Fruit fly (Drosophila melanogaster) whole organism, embryonic: ENCODE measurements around the gene Blimp-1.

Source experiments
- BEAF-32 ChIP-seq: fragments of 200-800 bp; sonication (Bioruptor generic); optimal IDR thresholded peaks from 3 replicates; lab custom pipeline; 2017; ENCODE audit warnings: missing biosample characterization, missing genetic modification characterization, mild to moderate bottlenecking, moderate library complexity, missing genetic modification reagents
- Blimp-1 ChIP-seq: fragments of 200-800 bp; sonication (Bioruptor generic); optimal IDR thresholded peaks from 3 replicates; lab custom pipeline; 2018; ENCODE audit warnings: missing biosample characterization, missing genetic modification characterization, mild to moderate bottlenecking, moderate library complexity, missing genetic modification reagents
- CG1024 ChIP-seq: fragments of 200-800 bp; sonication (Bioruptor generic); IDR thresholded peaks from 2 replicates; pipeline ENCODE4 v1.3.6; 2022; ENCODE audit warnings: missing biosample characterization, missing genetic modification characterization
- CG11093 ChIP-seq: fragments of 200-800 bp; sonication (Bioruptor generic); IDR thresholded peaks from 3 replicates; pipeline ENCODE4 v1.3.6; 2022; ENCODE audit warnings: missing biosample characterization, missing genetic modification characterization
- CG11695 ChIP-seq: fragments of 200-800 bp; sonication (Bioruptor generic); IDR thresholded peaks from 3 replicates; pipeline ENCODE4 v1.3.6; 2022; ENCODE audit warnings: missing biosample characterization, missing genetic modification characterization
- CG12744 ChIP-seq: fragments of 200-800 bp; sonication (Bioruptor generic); optimal IDR thresholded peaks from 2 replicates; lab custom pipeline; 2016; ENCODE audit warnings: missing biosample characterization, missing genetic modification characterization
- CG13424 ChIP-seq: fragments of 200-800 bp; sonication (Bioruptor generic); optimal IDR thresholded peaks from 2 replicates; lab custom pipeline; 2019; ENCODE audit warnings: missing biosample characterization, mild to moderate bottlenecking, missing genetic modification characterization, moderate library complexity
- CG15479 ChIP-seq: fragments of 200-800 bp; sonication (Bioruptor generic); optimal IDR thresholded peaks from 3 replicates; lab custom pipeline; 2019; ENCODE audit warnings: missing biosample characterization, mild to moderate bottlenecking, missing genetic modification characterization, moderate library complexity
- CG17361 ChIP-seq: fragments of 200-800 bp; sonication (Bioruptor generic); IDR thresholded peaks from 3 replicates; pipeline ENCODE4 v1.3.6; 2022; ENCODE audit warnings: missing biosample characterization, missing genetic modification characterization
- CG18476 ChIP-seq: fragments of 200-800 bp; sonication (Bioruptor generic); optimal IDR thresholded peaks from 2 replicates; lab custom pipeline; 2016; ENCODE audit warnings: missing biosample characterization, mild to moderate bottlenecking, missing genetic modification characterization
- CG30403 ChIP-seq: fragments of 200-800 bp; sonication (Bioruptor generic); optimal IDR thresholded peaks from 3 replicates; lab custom pipeline; 2016; ENCODE audit warnings: missing biosample characterization, missing genetic modification characterization
- CG31224 ChIP-seq: fragments of 200-800 bp; sonication (Bioruptor generic); IDR thresholded peaks from 2 replicates; pipeline ENCODE4 v1.3.6; 2022; ENCODE audit warnings: missing biosample characterization, missing genetic modification characterization
- CG3163 ChIP-seq: fragments of 200-800 bp; sonication (Bioruptor generic); optimal IDR thresholded peaks from 3 replicates; lab custom pipeline; 2016; ENCODE audit warnings: missing biosample characterization, missing genetic modification characterization
- CG32767 ChIP-seq: fragments of 200-800 bp; sonication (Bioruptor generic); IDR thresholded peaks from 2 replicates; pipeline ENCODE4 v1.3.6; 2022; ENCODE audit warnings: missing biosample characterization, missing genetic modification characterization
- CG4360 ChIP-seq: fragments of 200-800 bp; sonication (Bioruptor generic); IDR thresholded peaks from 2 replicates; pipeline ENCODE4 v1.3.6; 2022; ENCODE audit warnings: missing biosample characterization, missing genetic modification characterization
- CG5953 ChIP-seq: fragments of 200-800 bp; sonication (Bioruptor generic); IDR thresholded peaks from 2 replicates; pipeline ENCODE4 v1.3.6; 2022; ENCODE audit warnings: missing biosample characterization, missing genetic modification characterization
- CG7271 ChIP-seq: fragments of 200-800 bp; sonication (Bioruptor generic); optimal IDR thresholded peaks from 2 replicates; lab custom pipeline; 2018; ENCODE audit warnings: missing biosample characterization, mild to moderate bottlenecking, missing genetic modification characterization, moderate library complexity
- CkIIα-i1 ChIP-seq: fragments of 200-800 bp; sonication (Bioruptor generic); IDR thresholded peaks from 2 replicates; pipeline ENCODE4 v1.3.6; 2022; ENCODE audit warnings: missing biosample characterization, missing genetic modification characterization
- D ChIP-seq, 2 experiments: fragments of 200-800 bp in 1 of 2; fragments of >200 bp in 1 of 2; sonication (Bioruptor generic) in 1 of 2; optimal IDR thresholded peaks; 2 replicates in 1 of 2; 3 replicates in 1 of 2; lab custom pipeline; 2017; ENCODE audit warnings: mild to moderate bottlenecking in 1 of 2, missing biosample characterization in 1 of 2, missing genetic modification characterization in 1 of 2, missing genetic modification reagents in 1 of 2
- Dbx ChIP-seq: fragments of 200-800 bp; sonication (Bioruptor generic); IDR thresholded peaks from 3 replicates; pipeline ENCODE4 v1.3.6; 2022; ENCODE audit warnings: missing biosample characterization, missing genetic modification characterization
- Deaf1 ChIP-seq: fragments of 200-800 bp; optimal IDR thresholded peaks from 3 replicates; lab custom pipeline; 2019; ENCODE audit warnings: missing biosample characterization, mild to moderate bottlenecking, missing genetic modification characterization, moderate library complexity
- Dfd ChIP-seq, 2 experiments: fragments of >200 bp; optimal IDR thresholded peaks; 2 replicates each; lab custom pipeline; 2017; ENCODE audit warnings: missing biosample characterization in 2 of 2, missing genetic modification characterization in 2 of 2
- Dip3 ChIP-seq: fragments of 200-800 bp; sonication (Bioruptor generic); optimal IDR thresholded peaks from 3 replicates; lab custom pipeline; 2016; ENCODE audit warnings: missing biosample characterization, missing genetic modification characterization
- H2.0 ChIP-seq: fragments of 200-800 bp; sonication (Bioruptor generic); IDR thresholded peaks from 2 replicates; pipeline ENCODE4 v1.3.6; 2022; ENCODE audit warnings: missing biosample characterization, missing genetic modification characterization
- HLHmδ ChIP-seq: fragments of 200-800 bp; sonication (Bioruptor generic); optimal IDR thresholded peaks from 2 replicates; lab custom pipeline; 2018; ENCODE audit warnings: missing biosample characterization, mild to moderate bottlenecking, missing genetic modification characterization, moderate library complexity
- Hmr ChIP-seq: fragments of 200-800 bp; sonication (Bioruptor generic); optimal IDR thresholded peaks from 3 replicates; lab custom pipeline; 2017; ENCODE audit warnings: mild to moderate bottlenecking, missing biosample characterization, missing genetic modification reagents, missing genetic modification characterization
- MESR4 ChIP-seq: fragments of 200-800 bp; sonication (Bioruptor generic); optimal IDR thresholded peaks from 2 replicates; lab custom pipeline; 2018; ENCODE audit warnings: missing biosample characterization, mild to moderate bottlenecking, missing genetic modification characterization, moderate library complexity
- Med ChIP-seq: fragments of 200-800 bp; sonication (Bioruptor generic); peaks from one replicate; lab custom pipeline; 2016; ENCODE audit warnings: missing biosample characterization, missing genetic modification characterization, mild to moderate bottlenecking, inconsistent platforms, moderate library complexity
- Rfx ChIP-seq: fragments of 200-800 bp; sonication (Bioruptor generic); IDR thresholded peaks from 2 replicates; pipeline ENCODE4 v1.3.6; 2022; ENCODE audit warnings: missing biosample characterization, missing genetic modification characterization
- Rx ChIP-seq: fragments of 200-800 bp; sonication (Bioruptor generic); IDR thresholded peaks from 2 replicates; pipeline ENCODE4 v1.3.6; 2022; ENCODE audit warnings: missing biosample characterization, missing genetic modification characterization
- Sry-β ChIP-seq: fragments of 200-800 bp; sonication (Bioruptor generic); optimal IDR thresholded peaks from 2 replicates; lab custom pipeline; 2018; ENCODE audit warnings: missing biosample characterization, mild to moderate bottlenecking, missing genetic modification characterization, moderate library complexity
- ab ChIP-seq: fragments of 200-800 bp; sonication (Bioruptor generic); optimal IDR thresholded peaks from 2 replicates; lab custom pipeline; 2016; ENCODE audit warnings: missing biosample characterization, missing genetic modification characterization
- cad ChIP-seq: fragments of >200 bp; optimal IDR thresholded peaks from 2 replicates; lab custom pipeline; 2017; ENCODE audit warnings: missing biosample characterization, missing genetic modification characterization
- cato ChIP-seq: fragments of 200-800 bp; sonication (Bioruptor generic); optimal IDR thresholded peaks from 2 replicates; lab custom pipeline; 2016; ENCODE audit warnings: missing biosample characterization, missing genetic modification characterization, borderline replicate concordance
- chinmo ChIP-seq: fragments of 200-800 bp; sonication (Bioruptor generic); IDR thresholded peaks from 4 replicates; pipeline ENCODE4 v1.3.6; 2022; ENCODE audit warnings: missing biosample characterization, missing genetic modification characterization; ENCODE audit not compliant: partially characterized antibody
- dpn ChIP-seq, 2 experiments: fragments of 200-800 bp; sonication (Bioruptor generic); optimal IDR thresholded peaks; 3 replicates each; lab custom pipeline; 2016; ENCODE audit warnings: missing biosample characterization in 2 of 2, missing genetic modification characterization in 2 of 2
- eve ChIP-seq, 2 experiments: fragments of >200 bp; optimal IDR thresholded peaks; 2 replicates each; lab custom pipeline; 2017; ENCODE audit warnings: missing biosample characterization in 2 of 2, missing genetic modification characterization in 2 of 2
- fd3F ChIP-seq: fragments of 200-800 bp; sonication (Bioruptor generic); optimal IDR thresholded peaks from 2 replicates; lab custom pipeline; 2018; ENCODE audit warnings: missing biosample characterization, mild to moderate bottlenecking, missing genetic modification characterization, moderate library complexity
- hth ChIP-seq: fragments of >200 bp; optimal IDR thresholded peaks from 2 replicates; lab custom pipeline; 2017; ENCODE audit warnings: inconsistent platforms
- ranshi ChIP-seq: fragments of 200-800 bp; sonication (Bioruptor generic); IDR thresholded peaks from 2 replicates; pipeline ENCODE4 v1.3.6; 2022; ENCODE audit warnings: missing biosample characterization, missing genetic modification characterization
- salm ChIP-seq: fragments of 200-800 bp; sonication (Bioruptor generic); optimal IDR thresholded peaks from 2 replicates; lab custom pipeline; 2018; ENCODE audit warnings: missing biosample characterization, mild to moderate bottlenecking, missing genetic modification characterization
- sisA ChIP-seq: fragments of 200-800 bp; sonication (Bioruptor generic); IDR thresholded peaks from 2 replicates; pipeline ENCODE4 v1.3.6; 2022; ENCODE audit warnings: missing biosample characterization, missing genetic modification characterization
- slp2 ChIP-seq: fragments of 200-800 bp; sonication (Bioruptor generic); optimal IDR thresholded peaks from 2 replicates; lab custom pipeline; 2016; ENCODE audit warnings: missing biosample characterization, missing genetic modification characterization
- tll ChIP-seq, 2 experiments: fragments of 200-800 bp in 1 of 2; fragments of >200 bp in 1 of 2; sonication (Bioruptor generic) in 1 of 2; optimal IDR thresholded peaks; 2 replicates each; lab custom pipeline; 2017 to 2019; ENCODE audit warnings: missing biosample characterization in 2 of 2, missing genetic modification characterization in 2 of 2, mild to moderate bottlenecking in 1 of 2, moderate library complexity in 1 of 2

The Blimp-1 gene

dm6 chr3L:5623296-5623695 is 7.5 kb upstream of the Blimp-1 start:
- TF ChIP-seq CG15479 (peak; percentile 85), Rfx (GFP tag; lab: Robert Waterston, UW) (no peak), salm (tag; lab: Kevin White, UChicago) (no peak), CG7271 (tag; lab: Kevin White, UChicago) (peak; percentile 19), MESR4 (GFP tag; lab: Kevin White, UChicago) (no peak), ab (GFP tag; lab: Kevin White, UChicago) (no peak), CG12744 (GFP tag; lab: Kevin White, UChicago) (no peak), CG3163 (GFP tag; lab: Kevin White, UChicago) (no peak), CG18476 (GFP tag; lab: Kevin White, UChicago) (no peak), CG30403 (no peak), CG13424 (tag; lab: Kevin White, UChicago) (no peak), sisA (no peak), Rx (no peak), tll (GFP tag; optimal IDR thresholded peaks at IDR 0.05; lab: Kevin White, UChicago) (peak in 1 of 2 experiments; percentile 55), CkIIα-i1 (GFP tag; lab: Robert Waterston, UW) (no peak), cad (peak; percentile 88), Sry-β (GFP tag; lab: Kevin White, UChicago) (no peak)
- TF ChIP-seq, all 482 proteins: peak for 4

dm6 chr3L:5625121-5625667 is 5.6 kb upstream of the Blimp-1 start:
- TF ChIP-seq CG32767 (GFP tag; lab: Robert Waterston, UW) (no peak), CG11093 (GFP tag; lab: Robert Waterston, UW) (no peak), D (optimal IDR thresholded peaks at IDR 0.05; lab: Kevin White, UChicago) (peak; percentile 35), D (GFP tag; optimal IDR thresholded peaks at IDR 0.05; lab: Kevin White, UChicago) (no peak), Med (GFP tag; lab: Kevin White, UChicago) (no peak), cato (GFP tag; lab: Kevin White, UChicago) (no peak), BEAF-32 (GFP tag; lab: Kevin White, UChicago) (no peak), eve (GFP tag; optimal IDR thresholded peaks at IDR 0.05; lab: Kevin White, UChicago) (no peak), fd3F (GFP tag; lab: Kevin White, UChicago) (no peak), CG4360 (GFP tag; lab: Robert Waterston, UW) (peak; percentile 94), hth (lab: Kevin White, UChicago) (no peak), ranshi (GFP tag; lab: Robert Waterston, UW) (no peak), chinmo (GFP tag; lab: Robert Waterston, UW) (0 out of 4 replicates have a peak, but pooled peaks have one; percentile 9), Dfd (GFP tag; optimal IDR thresholded peaks at IDR 0.05; lab: Kevin White, UChicago) (no peak), CG1024 (GFP tag; lab: Robert Waterston, UW) (no peak), CG13424 (tag; lab: Kevin White, UChicago) (no peak), Deaf1 (tag; lab: Kevin White, UChicago) (no peak), CG17361 (GFP tag; lab: Robert Waterston, UW) (no peak)

- no peak for TF ChIP-seq CG4360 (GFP tag; lab: Robert Waterston, UW)
- no peak for TF ChIP-seq HLHmδ (GFP tag; lab: Kevin White, UChicago)
- no peak for TF ChIP-seq slp2 (GFP tag; lab: Kevin White, UChicago)
- peak; percentile 13 for TF ChIP-seq Dip3
- no peak for TF ChIP-seq CG5953 (GFP tag; lab: Robert Waterston, UW)
- no peak for TF ChIP-seq H2.0 (GFP tag; lab: Robert Waterston, UW)
- peak; percentile 26 for TF ChIP-seq Blimp-1
- no peak for TF ChIP-seq CG11695 (GFP tag; lab: Robert Waterston, UW)
- TF ChIP-seq Dbx (GFP tag; lab: Robert Waterston, UW) = no peak
- no peak for TF ChIP-seq dpn (GFP tag; optimal IDR thresholded peaks at IDR 0.05; lab: Kevin White, UChicago)
- TF ChIP-seq Hmr = no peak
- TF ChIP-seq CG31224 (GFP tag; lab: Robert Waterston, UW) = no peak
Measured at dm6 chr3L:5626465-5626864, 4.3 kb upstream of the Blimp-1 start.
